Worm (Caenorhabditis elegans) whole organism, early embryonic: ENCODE results near the gene nhr-233.

Experiments used
- B0310.2 ChIP-seq: sonication (generic microtip); optimal IDR thresholded peaks from 2 replicates; lab custom pipeline; 2016; ENCODE audit warnings: mild to moderate bottlenecking, missing genetic modification characterization, missing compliant biosample characterization
- F13C5.2 ChIP-seq: sonication (generic microtip); optimal IDR thresholded peaks from 2 replicates; lab custom pipeline; 2017; ENCODE audit warnings: mild to moderate bottlenecking, missing genetic modification characterization, inconsistent platforms, missing compliant biosample characterization
- aly-1 ChIP-seq: sonication (generic microtip); optimal IDR thresholded peaks from 2 replicates; lab custom pipeline; 2016; ENCODE audit warnings: missing genetic modification characterization, missing compliant biosample characterization
- ama-1 ChIP-seq: fragments of 150-350 bp; optimal IDR thresholded peaks from 2 replicates; lab custom pipeline; 2014
- ceh-13 ChIP-seq: fragments of 200-800 bp; sonication (Bioruptor generic); optimal IDR thresholded peaks from 2 replicates; lab custom pipeline; 2018; ENCODE audit warnings: mild to moderate bottlenecking, missing genetic modification characterization, missing compliant biosample characterization
- ceh-36 ChIP-seq: sonication (generic microtip); optimal IDR thresholded peaks from 2 replicates; lab custom pipeline; 2016; ENCODE audit warnings: missing genetic modification characterization, inconsistent platforms, missing compliant biosample characterization
- ets-7 ChIP-seq: sonication (generic microtip); optimal IDR thresholded peaks from 2 replicates; lab custom pipeline; 2016; ENCODE audit warnings: missing genotype, missing genetic modification characterization, missing compliant biosample characterization
- flt-1 ChIP-seq: fragments of 200-800 bp; sonication (Bioruptor generic); IDR thresholded peaks from 2 replicates; pipeline ENCODE4 v1.3.6; 2022; ENCODE audit warnings: missing genetic modification characterization, missing compliant biosample characterization
- hmbx-1 ChIP-seq: sonication (generic microtip); optimal IDR thresholded peaks from 2 replicates; lab custom pipeline; 2016; ENCODE audit warnings: mild to moderate bottlenecking, missing genetic modification characterization, missing compliant biosample characterization
- hmg-4 ChIP-seq: fragments of 200-800 bp; sonication (Bioruptor generic); optimal IDR thresholded peaks from 2 replicates; lab custom pipeline; 2018; ENCODE audit warnings: mild to moderate bottlenecking, missing genetic modification characterization, missing compliant biosample characterization
- hnd-1 ChIP-seq: sonication (generic microtip); optimal IDR thresholded peaks from 2 replicates; lab custom pipeline; 2016; ENCODE audit warnings: missing genetic modification characterization, missing compliant biosample characterization
- pes-1 ChIP-seq: fragments of 200-800 bp; sonication (Bioruptor generic); IDR thresholded peaks from 2 replicates; pipeline ENCODE4 v1.3.6; 2022; ENCODE audit warnings: missing genetic modification reagents, missing genetic modification characterization, missing compliant biosample characterization
- scrt-1 ChIP-seq: fragments of 200-800 bp; sonication (Bioruptor generic); IDR thresholded peaks from 2 replicates; pipeline ENCODE4 v1.3.6; 2022; ENCODE audit warnings: missing genetic modification characterization, missing compliant biosample characterization
- sea-1 ChIP-seq: fragments of 200-800 bp; sonication (Bioruptor generic); conservative IDR thresholded peaks from 2 replicates; pipeline ENCODE4 v1.3.6; 2022; ENCODE audit warnings: missing genetic modification characterization, missing compliant biosample characterization
- tbx-11 ChIP-seq: fragments of 200-800 bp; sonication (Bioruptor generic); IDR thresholded peaks from 2 replicates; pipeline ENCODE4 v1.3.6; 2022; ENCODE audit warnings: missing genetic modification characterization, missing compliant biosample characterization
- tbx-37 ChIP-seq: fragments of 200-800 bp; sonication (Bioruptor generic); conservative IDR thresholded peaks from 2 replicates; pipeline ENCODE4 v1.3.6; 2022; ENCODE audit warnings: missing genetic modification reagents, missing genetic modification characterization, missing compliant biosample characterization
- tra-4 ChIP-seq: sonication (generic microtip); optimal IDR thresholded peaks from 2 replicates; lab custom pipeline; 2017; ENCODE audit warnings: missing genetic modification characterization, missing compliant biosample characterization

Gene nhr-233

ce11 chrV:16570697-16571096, at the start of gene nhr-233:
nhr-233 (minus strand) TSS chrV:16570797.
- no peak for TF ChIP-seq ama-1 (lab: Kevin White, UChicago)
- TF ChIP-seq hnd-1 (tag; lab: Kevin White, UChicago), result no peak
- TF ChIP-seq aly-1, result no peak
- no peak for TF ChIP-seq sea-1 (GFP tag; lab: Robert Waterston, UW)
- no peak for TF ChIP-seq tra-4 (tag; lab: Kevin White, UChicago)
- TF ChIP-seq hmbx-1, result no peak
- no peak for TF ChIP-seq F13C5.2 (tag; lab: Kevin White, UChicago)
- TF ChIP-seq ets-7 (tag; lab: Kevin White, UChicago), result no peak
- no peak for TF ChIP-seq flt-1 (GFP tag; lab: Robert Waterston, UW)
- no peak for TF ChIP-seq B0310.2
- no peak for TF ChIP-seq ceh-13 (GFP tag; lab: Kevin White, UChicago)
- no peak for TF ChIP-seq ceh-36 (tag; lab: Kevin White, UChicago)
- TF ChIP-seq tbx-37 (GFP tag; lab: Robert Waterston, UW), result no peak
- no peak for TF ChIP-seq pes-1 (GFP tag; lab: Robert Waterston, UW)
- TF ChIP-seq hmg-4 (GFP tag; lab: Kevin White, UChicago), result no peak
- TF ChIP-seq scrt-1 (GFP tag; lab: Robert Waterston, UW), result no peak

- no peak for TF ChIP-seq F13C5.2 (tag; lab: Kevin White, UChicago)
- TF ChIP-seq tra-4 (tag; lab: Kevin White, UChicago), result no peak
- no peak for TF ChIP-seq sea-1 (GFP tag; lab: Robert Waterston, UW)
- no peak for TF ChIP-seq hmbx-1
- no peak for TF ChIP-seq ceh-36 (tag; lab: Kevin White, UChicago)
- no peak for TF ChIP-seq scrt-1 (GFP tag; lab: Robert Waterston, UW)
- TF ChIP-seq pes-1 (GFP tag; lab: Robert Waterston, UW), result no peak
- TF ChIP-seq hmg-4 (GFP tag; lab: Kevin White, UChicago), result no peak
These were observed 46.9 kb upstream of the nhr-233 start, which contains the start of gene Y70C5A.4 for ce11 chrV:16617462-16617861. Y70C5A.4 (plus strand) TSS chrV:16617762.

ce11 chrV:16610791-16611385, 40.3 kb upstream of the nhr-233 start, which contains the start of gene srw-54:
srw-54 (plus strand) TSS chrV:16611335.
- TF ChIP-seq tra-4 (tag; lab: Kevin White, UChicago), result no peak
- no peak for TF ChIP-seq ceh-36 (tag; lab: Kevin White, UChicago)
- no peak for TF ChIP-seq sea-1 (GFP tag; lab: Robert Waterston, UW)
- TF ChIP-seq flt-1 (GFP tag; lab: Robert Waterston, UW), result no peak
- no peak for TF ChIP-seq pes-1 (GFP tag; lab: Robert Waterston, UW)
- TF ChIP-seq ets-7 (tag; lab: Kevin White, UChicago), result no peak
- no peak for TF ChIP-seq aly-1
- TF ChIP-seq F13C5.2 (tag; lab: Kevin White, UChicago), result no peak
- TF ChIP-seq hmg-4 (GFP tag; lab: Kevin White, UChicago), result no peak
- TF ChIP-seq tbx-37 (GFP tag; lab: Robert Waterston, UW), result no peak
- TF ChIP-seq ceh-13 (GFP tag; lab: Kevin White, UChicago), result no peak
- TF ChIP-seq hmbx-1, result no peak
- no peak for TF ChIP-seq ama-1 (lab: Kevin White, UChicago)
- no peak for TF ChIP-seq tbx-11 (GFP tag; lab: Robert Waterston, UW)
- no peak for TF ChIP-seq hnd-1 (tag; lab: Kevin White, UChicago)
- TF ChIP-seq B0310.2, result no peak
- no peak for TF ChIP-seq scrt-1 (GFP tag; lab: Robert Waterston, UW)

- no peak for TF ChIP-seq pes-1 (GFP tag; lab: Robert Waterston, UW)
- no peak for TF ChIP-seq aly-1
- no peak for TF ChIP-seq ama-1 (lab: Kevin White, UChicago)
- TF ChIP-seq tbx-11 (GFP tag; lab: Robert Waterston, UW), result no peak
- no peak for TF ChIP-seq flt-1 (GFP tag; lab: Robert Waterston, UW)
- no peak for TF ChIP-seq tbx-37 (GFP tag; lab: Robert Waterston, UW)
- no peak for TF ChIP-seq ceh-36 (tag; lab: Kevin White, UChicago)
- no peak for TF ChIP-seq hnd-1 (tag; lab: Kevin White, UChicago)
These were observed 39.5 kb upstream of the nhr-233 start for ce11 chrV:16610094-16610493.

ce11 chrV:16608478-16608877, 37.9 kb upstream of the nhr-233 start:
- TF ChIP-seq F13C5.2 (tag; lab: Kevin White, UChicago) (no peak), pes-1 (GFP tag; lab: Robert Waterston, UW) (no peak), scrt-1 (GFP tag; lab: Robert Waterston, UW) (no peak), tra-4 (tag; lab: Kevin White, UChicago) (no peak), hnd-1 (tag; lab: Kevin White, UChicago) (no peak)

- TF ChIP-seq aly-1, result no peak
- TF ChIP-seq pes-1 (GFP tag; lab: Robert Waterston, UW), result no peak
- TF ChIP-seq hmg-4 (GFP tag; lab: Kevin White, UChicago), result no peak
- TF ChIP-seq ets-7 (tag; lab: Kevin White, UChicago), result no peak
- no peak for TF ChIP-seq ceh-36 (tag; lab: Kevin White, UChicago)
These were observed 35.7 kb upstream of the nhr-233 start, which contains the start of gene Y32B12C.1 for ce11 chrV:16606313-16606712. Y32B12C.1 (plus strand) TSS chrV:16606613.

- no peak for TF ChIP-seq F13C5.2 (tag; lab: Kevin White, UChicago)
- no peak for TF ChIP-seq ceh-13 (GFP tag; lab: Kevin White, UChicago)
- no peak for TF ChIP-seq tbx-11 (GFP tag; lab: Robert Waterston, UW)
- TF ChIP-seq B0310.2, result no peak
- no peak for TF ChIP-seq scrt-1 (GFP tag; lab: Robert Waterston, UW)
- no peak for TF ChIP-seq ets-7 (tag; lab: Kevin White, UChicago)
- TF ChIP-seq pes-1 (GFP tag; lab: Robert Waterston, UW), result no peak
- no peak for TF ChIP-seq tra-4 (tag; lab: Kevin White, UChicago)
- no peak for TF ChIP-seq aly-1
- TF ChIP-seq tbx-37 (GFP tag; lab: Robert Waterston, UW), result no peak
- TF ChIP-seq ama-1 (lab: Kevin White, UChicago), result no peak
- no peak for TF ChIP-seq flt-1 (GFP tag; lab: Robert Waterston, UW)
- TF ChIP-seq hmbx-1, result no peak
- no peak for TF ChIP-seq hnd-1 (tag; lab: Kevin White, UChicago)
- TF ChIP-seq ceh-36 (tag; lab: Kevin White, UChicago), result no peak
- TF ChIP-seq sea-1 (GFP tag; lab: Robert Waterston, UW), result no peak
- no peak for TF ChIP-seq hmg-4 (GFP tag; lab: Kevin White, UChicago)
These were observed 34.9 kb upstream of the nhr-233 start for ce11 chrV:16605463-16605862.
